Fruit fly (Drosophila melanogaster): Measurements from ENCODE around the gene mad2.

dm6 chr3L:5834798-5835197 is 21.9 kb upstream of the mad2 start:
- TF ChIP-seq h (optimal IDR thresholded peaks at IDR 0.05), result no peak
- TF ChIP-seq psq (optimal IDR thresholded peaks at IDR 0.05), result no peak
- TF ChIP-seq Sin3A (optimal IDR thresholded peaks at IDR 0.05), result no peak

Measured in Kc167 (cell line).